Worm (Caenorhabditis elegans) whole organism, L2 larva: ENCODE results near the gene B0563.9.

Experiments used
- R02D3.7 ChIP-seq: fragments of 150-350 bp; optimal IDR thresholded peaks from 2 replicates; lab custom pipeline; 2014; ENCODE audit warnings: missing biosample characterization, missing genetic modification characterization
- ceh-16 ChIP-seq: fragments of 150-350 bp; optimal IDR thresholded peaks from 2 replicates; lab custom pipeline; 2014; ENCODE audit warnings: missing biosample characterization, missing genetic modification characterization
- ceh-82 ChIP-seq: fragments of 150-350 bp; optimal IDR thresholded peaks from 2 replicates; lab custom pipeline; 2014; ENCODE audit warnings: missing biosample characterization, missing genetic modification characterization
- egl-27 ChIP-seq: sonication (generic microtip); optimal IDR thresholded peaks from 3 replicates; lab custom pipeline; 2017; ENCODE audit warnings: missing biosample characterization, missing genetic modification reagents, missing genetic modification characterization
- elt-1 ChIP-seq: fragments of 150-350 bp; optimal IDR thresholded peaks from 2 replicates; lab custom pipeline; 2014; ENCODE audit warnings: missing biosample characterization, missing genetic modification characterization
- lin-13 ChIP-seq: fragments of 150-350 bp; optimal IDR thresholded peaks from 2 replicates; lab custom pipeline; 2014; ENCODE audit warnings: missing biosample characterization, missing genetic modification reagents, missing genetic modification characterization
- mdl-1 ChIP-seq, 2 experiments: fragments of 150-350 bp in 1 of 2; sonication (generic microtip) in 1 of 2; optimal IDR thresholded peaks; 2 replicates each; lab custom pipeline; 2017; ENCODE audit warnings: missing biosample characterization in 2 of 2, missing genetic modification characterization in 2 of 2
- nhr-237 ChIP-seq: fragments of 150-350 bp; optimal IDR thresholded peaks from 2 replicates; lab custom pipeline; 2014; ENCODE audit warnings: missing biosample characterization, missing genetic modification characterization
- nhr-77 ChIP-seq: fragments of 150-350 bp; optimal IDR thresholded peaks from 2 replicates; lab custom pipeline; 2014; ENCODE audit warnings: missing biosample characterization, missing genetic modification characterization
- snpc-4 ChIP-seq: fragments of 150-350 bp; optimal IDR thresholded peaks from 2 replicates; lab custom pipeline; 2014; ENCODE audit warnings: missing biosample characterization, missing genetic modification characterization
- unc-39 ChIP-seq: fragments of 150-350 bp; optimal IDR thresholded peaks from 2 replicates; lab custom pipeline; 2014; ENCODE audit warnings: missing biosample characterization, missing genetic modification characterization
- unc-55 ChIP-seq: fragments of 150-350 bp; sonication (generic microtip); optimal IDR thresholded peaks from 3 replicates; lab custom pipeline; 2014; ENCODE audit warnings: missing biosample characterization, missing genetic modification reagents, missing genetic modification characterization
- zag-1 ChIP-seq: fragments of 150-350 bp; optimal IDR thresholded peaks from 2 replicates; lab custom pipeline; 2014; ENCODE audit warnings: missing biosample characterization, missing genetic modification characterization

ce11 chrX:9154216-9154615, 14.1 kb upstream of the B0563.9 start, which contains the start of gene B0563.7:
- no peak for TF ChIP-seq nhr-77
- no peak for TF ChIP-seq unc-55 (GFP tag; lab: Kevin White, UChicago)
- TF ChIP-seq snpc-4 (tag; lab: Kevin White, UChicago), result no peak
- TF ChIP-seq egl-27, result no peak
- no peak for TF ChIP-seq lin-13
- TF ChIP-seq zag-1 (tag; lab: Kevin White, UChicago), result no peak
- TF ChIP-seq unc-39, result no peak
- no peak for TF ChIP-seq R02D3.7 (tag; lab: Kevin White, UChicago)
- TF ChIP-seq ceh-16 (tag; lab: Kevin White, UChicago), result no peak
- no peak for TF ChIP-seq ceh-82 (tag; lab: Kevin White, UChicago)
- TF ChIP-seq nhr-237 (tag; lab: Kevin White, UChicago), result no peak
- no peak for TF ChIP-seq mdl-1 (tag; optimal IDR thresholded peaks at IDR 0.05; lab: Kevin White, UChicago)
- no peak for TF ChIP-seq elt-1 (tag; lab: Kevin White, UChicago)
